Fruit fly (Drosophila melanogaster) whole organism, prepupa: Measurements from ENCODE around the gene CG11381.

Source experiments
- Blimp-1 ChIP-seq: fragments of 200-800 bp; sonication (Bioruptor generic); optimal IDR thresholded peaks from 3 replicates; lab custom pipeline; 2017; ENCODE audit warnings: missing biosample characterization, missing genetic modification characterization, mild to moderate bottlenecking, moderate library complexity, missing genetic modification reagents
- CG10631 ChIP-seq: fragments of 200-800 bp; sonication (Bioruptor generic); optimal IDR thresholded peaks from 2 replicates; lab custom pipeline; 2016; ENCODE audit warnings: missing biosample characterization, missing genetic modification characterization
- CG10669 ChIP-seq: fragments of 200-800 bp; sonication (Bioruptor generic); optimal IDR thresholded peaks from 3 replicates; lab custom pipeline; 2018; ENCODE audit warnings: missing biosample characterization, mild to moderate bottlenecking, missing genetic modification characterization, moderate library complexity
- CG11294 ChIP-seq: fragments of 200-800 bp; sonication (Bioruptor generic); IDR thresholded peaks from 2 replicates; pipeline ENCODE4 v1.3.6; 2022; ENCODE audit warnings: missing biosample characterization, missing genetic modification characterization
- CG11762 ChIP-seq: fragments of 200-800 bp; sonication (Bioruptor generic); optimal IDR thresholded peaks from 3 replicates; lab custom pipeline; 2016; ENCODE audit warnings: missing biosample characterization, missing genetic modification characterization; ENCODE audit not compliant: insufficient read depth
- CG11902 ChIP-seq: fragments of 200-800 bp; sonication (Bioruptor generic); optimal IDR thresholded peaks from 3 replicates; lab custom pipeline; 2016; ENCODE audit warnings: missing biosample characterization, missing genetic modification characterization
- CG15336 ChIP-seq: fragments of 200-800 bp; sonication (Bioruptor generic); IDR thresholded peaks from 2 replicates; pipeline ENCODE4 v1.3.6; 2022; ENCODE audit warnings: missing biosample characterization, missing genetic modification characterization
- CG1621 ChIP-seq: fragments of 200-800 bp; sonication (Bioruptor generic); optimal IDR thresholded peaks from 3 replicates; lab custom pipeline; 2018; ENCODE audit warnings: missing biosample characterization, mild to moderate bottlenecking, missing genetic modification characterization
- CG16779 ChIP-seq: fragments of 200-800 bp; sonication (Bioruptor generic); optimal IDR thresholded peaks from 3 replicates; lab custom pipeline; 2017; ENCODE audit warnings: missing biosample characterization, mild to moderate bottlenecking, missing genetic modification characterization
- CG3032 ChIP-seq: fragments of 200-800 bp; optimal IDR thresholded peaks from 2 replicates; lab custom pipeline; 2019; ENCODE audit warnings: missing biosample characterization, mild to moderate bottlenecking, missing genetic modification characterization, moderate library complexity
- CG31627 ChIP-seq: fragments of 200-800 bp; sonication (Bioruptor generic); optimal IDR thresholded peaks from 3 replicates; lab custom pipeline; 2016; ENCODE audit warnings: missing biosample characterization, missing genetic modification characterization
- CG32006 ChIP-seq: fragments of 200-800 bp; sonication (Bioruptor generic); optimal IDR thresholded peaks from 3 replicates; lab custom pipeline; 2017; ENCODE audit warnings: missing biosample characterization, mild to moderate bottlenecking, missing genetic modification characterization
- CG3919 ChIP-seq: fragments of 200-800 bp; sonication (Bioruptor generic); optimal IDR thresholded peaks from 3 replicates; lab custom pipeline; 2016; ENCODE audit warnings: missing biosample characterization, missing genetic modification characterization
- CG4318 ChIP-seq: fragments of 200-800 bp; sonication (Bioruptor generic); optimal IDR thresholded peaks from 3 replicates; lab custom pipeline; 2017; ENCODE audit warnings: missing biosample characterization, mild to moderate bottlenecking, missing genetic modification characterization
- CG6163 ChIP-seq: fragments of 200-800 bp; sonication (Bioruptor generic); IDR thresholded peaks from 3 replicates; pipeline ENCODE4 v1.3.6; 2022; ENCODE audit warnings: missing biosample characterization, missing genetic modification characterization
- CG6792 ChIP-seq: fragments of 200-800 bp; sonication (Bioruptor generic); optimal IDR thresholded peaks from 3 replicates; lab custom pipeline; 2016; ENCODE audit warnings: missing biosample characterization, missing genetic modification characterization
- CG6808 ChIP-seq: fragments of 200-800 bp; sonication (Bioruptor generic); optimal IDR thresholded peaks from 3 replicates; lab custom pipeline; 2017; ENCODE audit warnings: missing biosample characterization, missing genetic modification characterization, mild to moderate bottlenecking, moderate library complexity, missing genetic modification reagents
- CG6854 ChIP-seq: fragments of 200-800 bp; sonication (Bioruptor generic); optimal IDR thresholded peaks from 2 replicates; lab custom pipeline; 2017; ENCODE audit warnings: missing biosample characterization, mild to moderate bottlenecking, missing genetic modification characterization
- CG7368 ChIP-seq: fragments of 200-800 bp; sonication (Bioruptor generic); optimal IDR thresholded peaks from 3 replicates; lab custom pipeline; 2016; ENCODE audit warnings: missing biosample characterization, missing genetic modification characterization
- CG8119 ChIP-seq: fragments of 200-800 bp; sonication (Bioruptor generic); IDR thresholded peaks from 3 replicates; pipeline ENCODE4 v1.3.6; 2022; ENCODE audit warnings: missing biosample characterization, missing genetic modification characterization
- CG8319 ChIP-seq: fragments of 200-800 bp; sonication (Bioruptor generic); optimal IDR thresholded peaks from 3 replicates; lab custom pipeline; 2016; ENCODE audit warnings: missing biosample characterization, missing genetic modification characterization
- CG8632 ChIP-seq: fragments of 200-800 bp; sonication (Bioruptor generic); optimal IDR thresholded peaks from 3 replicates; lab custom pipeline; 2016; ENCODE audit warnings: missing biosample characterization, missing genetic modification characterization
- CG9139 ChIP-seq: fragments of 200-800 bp; sonication (Bioruptor generic); optimal IDR thresholded peaks from 3 replicates; lab custom pipeline; 2017; ENCODE audit warnings: missing biosample characterization, mild to moderate bottlenecking, missing genetic modification characterization
- Eip75B ChIP-seq: fragments of 200-800 bp; sonication (Bioruptor generic); optimal IDR thresholded peaks from 3 replicates; lab custom pipeline; 2016; ENCODE audit warnings: missing biosample characterization, missing genetic modification characterization
- Ets21C ChIP-seq: fragments of 200-800 bp; sonication (Bioruptor generic); optimal IDR thresholded peaks from 3 replicates; lab custom pipeline; 2016; ENCODE audit warnings: missing biosample characterization, missing genetic modification characterization
- Ets96B ChIP-seq: fragments of 200-800 bp; optimal IDR thresholded peaks from 2 replicates; lab custom pipeline; 2019; ENCODE audit warnings: missing biosample characterization, mild to moderate bottlenecking, missing genetic modification characterization, moderate library complexity
- Gug ChIP-seq: fragments of 200-800 bp; sonication (Bioruptor generic); IDR thresholded peaks from 2 replicates; pipeline ENCODE4 v1.3.6; 2022; ENCODE audit warnings: missing biosample characterization, missing genetic modification characterization
- Hr38 ChIP-seq: sonication (Bioruptor generic); optimal IDR thresholded peaks from 2 replicates; lab custom pipeline; 2016; ENCODE audit warnings: missing biosample characterization, missing genetic modification characterization
- Hr39 ChIP-seq: fragments of 200-800 bp; sonication (Bioruptor generic); optimal IDR thresholded peaks from 2 replicates; lab custom pipeline; 2016; ENCODE audit warnings: missing biosample characterization, missing genetic modification characterization
- Hr4 ChIP-seq: fragments of 200-800 bp; sonication (Bioruptor generic); optimal IDR thresholded peaks from 3 replicates; lab custom pipeline; 2016; ENCODE audit warnings: missing biosample characterization, missing genetic modification characterization
- Lpt ChIP-seq: fragments of 200-800 bp; sonication (Bioruptor generic); optimal IDR thresholded peaks from 3 replicates; lab custom pipeline; 2016; ENCODE audit warnings: missing biosample characterization, missing genetic modification characterization
- Met ChIP-seq: fragments of 200-800 bp; sonication (Bioruptor generic); optimal IDR thresholded peaks from 3 replicates; lab custom pipeline; 2016; ENCODE audit warnings: missing biosample characterization, missing genetic modification characterization
- OdsH ChIP-seq: fragments of 200-800 bp; sonication (Bioruptor generic); optimal IDR thresholded peaks from 3 replicates; lab custom pipeline; 2016; ENCODE audit warnings: missing biosample characterization, missing genetic modification characterization
- Smox ChIP-seq: fragments of 200-800 bp; sonication (Bioruptor generic); optimal IDR thresholded peaks from 3 replicates; lab custom pipeline; 2016; ENCODE audit warnings: missing biosample characterization, missing genetic modification characterization
- Sox102F ChIP-seq: fragments of 200-800 bp; sonication (Bioruptor generic); optimal IDR thresholded peaks from 2 replicates; lab custom pipeline; 2016; ENCODE audit warnings: missing biosample characterization, mild to moderate bottlenecking, missing genetic modification characterization
- Sox14 ChIP-seq: fragments of 200-800 bp; sonication (Bioruptor generic); optimal IDR thresholded peaks from 3 replicates; lab custom pipeline; 2016; ENCODE audit warnings: missing biosample characterization, missing genetic modification characterization
- Sox15 ChIP-seq: fragments of 200-800 bp; sonication (Bioruptor generic); optimal IDR thresholded peaks from 3 replicates; lab custom pipeline; 2016; ENCODE audit warnings: missing biosample characterization, missing genetic modification characterization
- achi ChIP-seq: fragments of 200-800 bp; sonication (Bioruptor generic); optimal IDR thresholded peaks from 3 replicates; lab custom pipeline; 2016; ENCODE audit warnings: missing biosample characterization, missing genetic modification characterization
- acj6 ChIP-seq: fragments of 200-800 bp; sonication (Bioruptor generic); optimal IDR thresholded peaks from 3 replicates; lab custom pipeline; 2016; ENCODE audit warnings: missing biosample characterization, missing genetic modification characterization
- cyc ChIP-seq: fragments of 200-800 bp; sonication (Bioruptor generic); optimal IDR thresholded peaks from 3 replicates; lab custom pipeline; 2016; ENCODE audit warnings: missing biosample characterization, missing genetic modification characterization
- dsx ChIP-seq: fragments of 200-800 bp; optimal IDR thresholded peaks from 3 replicates; lab custom pipeline; 2019; ENCODE audit warnings: missing biosample characterization, mild to moderate bottlenecking, missing genetic modification characterization, moderate library complexity; ENCODE audit not compliant: poor library complexity, severe bottlenecking
- eg ChIP-seq: fragments of 200-800 bp; sonication (Bioruptor generic); IDR thresholded peaks from 3 replicates; pipeline ENCODE4 v1.3.6; 2022; ENCODE audit warnings: missing biosample characterization, missing genetic modification characterization
- esn ChIP-seq: fragments of 200-800 bp; sonication (Bioruptor generic); optimal IDR thresholded peaks from 2 replicates; lab custom pipeline; 2016; ENCODE audit warnings: missing biosample characterization, mild to moderate bottlenecking, missing genetic modification characterization, moderate library complexity
- fd85E ChIP-seq: fragments of 200-800 bp; sonication (Bioruptor generic); optimal IDR thresholded peaks from 3 replicates; lab custom pipeline; 2016; ENCODE audit warnings: missing biosample characterization, missing genetic modification characterization
- fkh ChIP-seq: fragments of 200-800 bp; sonication (Bioruptor generic); optimal IDR thresholded peaks from 3 replicates; lab custom pipeline; 2017; ENCODE audit warnings: missing biosample characterization, mild to moderate bottlenecking, missing genetic modification characterization, moderate library complexity
- lz ChIP-seq: fragments of 200-800 bp; sonication (Bioruptor generic); optimal IDR thresholded peaks from 3 replicates; lab custom pipeline; 2016; ENCODE audit warnings: missing biosample characterization, missing genetic modification characterization
- net ChIP-seq: fragments of 200-800 bp; sonication (Bioruptor generic); optimal IDR thresholded peaks from 3 replicates; lab custom pipeline; 2016; ENCODE audit warnings: missing biosample characterization, missing genetic modification characterization
- salr ChIP-seq, 2 experiments: fragments of 200-800 bp; sonication (Bioruptor generic); optimal IDR thresholded peaks; 3 replicates each; lab custom pipeline; 2016 to 2018; ENCODE audit warnings: missing biosample characterization in 2 of 2, missing genetic modification characterization in 2 of 2, mild to moderate bottlenecking in 1 of 2
- spab ChIP-seq: fragments of 200-800 bp; sonication (Bioruptor generic); optimal IDR thresholded peaks from 2 replicates; lab custom pipeline; 2017; ENCODE audit warnings: missing biosample characterization, mild to moderate bottlenecking, missing genetic modification characterization, missing genetic modification reagents
- ss ChIP-seq, 2 experiments: fragments of 200-800 bp; sonication (Bioruptor generic); optimal IDR thresholded peaks; 2 replicates in 1 of 2; 3 replicates in 1 of 2; lab custom pipeline; 2017 to 2018; ENCODE audit warnings: mild to moderate bottlenecking in 2 of 2, missing biosample characterization in 2 of 2, missing genetic modification characterization in 2 of 2, moderate library complexity in 1 of 2
- svp ChIP-seq: fragments of 200-800 bp; sonication (Bioruptor generic); peaks from one replicate; lab custom pipeline; 2016; ENCODE audit warnings: missing biosample characterization, missing genetic modification characterization
- topi ChIP-seq: fragments of 200-800 bp; sonication (Bioruptor generic); optimal IDR thresholded peaks from 3 replicates; lab custom pipeline; 2016; ENCODE audit warnings: missing biosample characterization, missing genetic modification characterization
- vri ChIP-seq: fragments of 200-800 bp; sonication (Bioruptor generic); optimal IDR thresholded peaks from 3 replicates; lab custom pipeline; 2016; ENCODE audit warnings: missing biosample characterization, mild to moderate bottlenecking, missing genetic modification characterization

Gene CG11381

dm6 chrX:1229098-1229497, 25.5 kb downstream of the CG11381 start:
- TF ChIP-seq CG10669 (peak; percentile 3), CG11762 (GFP tag; lab: Kevin White, UChicago) (no peak), achi (GFP tag; lab: Kevin White, UChicago) (peak; percentile 36), fkh (GFP tag; lab: Kevin White, UChicago) (no peak), CG15336 (GFP tag; lab: Robert Waterston, UW) (peak; percentile 51), CG4318 (GFP tag; lab: Kevin White, UChicago) (no peak), CG6163 (GFP tag; lab: Robert Waterston, UW) (peak; percentile 44; the same call in 1 of the 3 replicates), Hr39 (GFP tag; lab: Kevin White, UChicago) (no peak), CG10631 (GFP tag; lab: Kevin White, UChicago) (peak; percentile 46), Hr38 (GFP tag; lab: Kevin White, UChicago) (no peak), Eip75B (GFP tag; lab: Kevin White, UChicago) (no peak), Hr4 (GFP tag; lab: Kevin White, UChicago) (no peak), Sox102F (no peak), CG8632 (GFP tag; lab: Kevin White, UChicago) (no peak), Smox (GFP tag; lab: Kevin White, UChicago) (no peak), CG6808 (GFP tag; lab: Kevin White, UChicago) (no peak), CG32006 (GFP tag; lab: Kevin White, UChicago) (peak; percentile 47), spab (no peak), CG7368 (GFP tag; lab: Kevin White, UChicago) (no peak), Blimp-1 (GFP tag; lab: Kevin White, UChicago) (no peak), CG3919 (GFP tag; lab: Kevin White, UChicago) (peak; percentile 21), acj6 (GFP tag; lab: Kevin White, UChicago) (no peak), CG6792 (peak; percentile 1), CG9139 (no peak), Ets96B (tag; lab: Kevin White, UChicago) (no peak), CG8119 (GFP tag; lab: Robert Waterston, UW) (peak; percentile 58; the same call in 2 of the 3 replicates), Sox14 (GFP tag; lab: Kevin White, UChicago) (no peak), OdsH (no peak), CG16779 (tag; lab: Kevin White, UChicago) (no peak), Met (GFP tag; lab: Kevin White, UChicago) (no peak), Ets21C (GFP tag; lab: Kevin White, UChicago) (no peak), ss (GFP tag; optimal IDR thresholded peaks at IDR 0.05; lab: Kevin White, UChicago) (no peak), CG31627 (GFP tag; lab: Kevin White, UChicago) (no peak), salr (GFP tag; optimal IDR thresholded peaks at IDR 0.05; lab: Kevin White, UChicago) (peak in 1 of 2 experiments; percentile 23), Gug (GFP tag; lab: Robert Waterston, UW) (no peak; the same call in 1 of the 2 replicates), CG6854 (GFP tag; lab: Kevin White, UChicago) (no peak), CG11294 (GFP tag; lab: Robert Waterston, UW) (no peak), dsx (no peak), CG8319 (GFP tag; lab: Kevin White, UChicago) (no peak), eg (0 out of 3 replicates have a peak, but pooled peaks have one; percentile 21), CG1621 (no peak), lz (no peak), vri (GFP tag; lab: Kevin White, UChicago) (no peak), svp (GFP tag; lab: Kevin White, UChicago) (peak; percentile 98), esn (GFP tag; lab: Kevin White, UChicago) (peak; percentile 4), CG11902 (GFP tag; lab: Kevin White, UChicago) (no peak), Sox15 (GFP tag; lab: Kevin White, UChicago) (no peak), net (GFP tag; lab: Kevin White, UChicago) (peak; percentile 8), CG3032 (tag; lab: Kevin White, UChicago) (no peak), fd85E (GFP tag; lab: Kevin White, UChicago) (no peak), topi (GFP tag; lab: Kevin White, UChicago) (no peak), Lpt (GFP tag; lab: Kevin White, UChicago) (no peak), cyc (no peak)
